Worm (Caenorhabditis elegans) whole organism, mixed stage, embryonic: Measurements from ENCODE around the gene nac-1.

Experiments
- M03D4.4 ChIP-seq: sonication (generic microtip); optimal IDR thresholded peaks from 2 replicates; lab custom pipeline; 2017; ENCODE audit warnings: mild to moderate bottlenecking, missing genetic modification characterization, missing compliant biosample characterization
- bed-3 ChIP-seq: fragments of 200-800 bp; sonication (Bioruptor generic); optimal IDR thresholded peaks from 3 replicates; lab custom pipeline; 2018; ENCODE audit warnings: mild to moderate bottlenecking, missing genetic modification characterization, moderate library complexity, missing compliant biosample characterization
- blmp-1 ChIP-seq: fragments of 150-350 bp; optimal IDR thresholded peaks from 2 replicates; lab custom pipeline; 2014; ENCODE audit warnings: missing biosample characterization, missing genetic modification characterization
- ceh-39 ChIP-seq: fragments of 150-350 bp; optimal IDR thresholded peaks from 2 replicates; lab custom pipeline; 2014; ENCODE audit warnings: missing biosample characterization, missing genetic modification characterization
- ceh-43 ChIP-seq: fragments of 200-800 bp; sonication (Bioruptor generic); optimal IDR thresholded peaks from 2 replicates; lab custom pipeline; 2018; ENCODE audit warnings: mild to moderate bottlenecking, missing genetic modification characterization, moderate library complexity, missing compliant biosample characterization
- ceh-83 ChIP-seq: fragments of 200-800 bp; sonication (Bioruptor generic); optimal IDR thresholded peaks from 2 replicates; lab custom pipeline; 2018; ENCODE audit warnings: mild to moderate bottlenecking, missing genetic modification characterization, missing compliant biosample characterization
- ces-1 ChIP-seq: fragments of 150-350 bp; optimal IDR thresholded peaks from 2 replicates; lab custom pipeline; 2014; ENCODE audit warnings: missing biosample characterization, missing genetic modification reagents, missing genetic modification characterization
- cnd-1 ChIP-seq: fragments of 200-800 bp; sonication (Bioruptor generic); optimal IDR thresholded peaks from 2 replicates; lab custom pipeline; 2018; ENCODE audit warnings: mild to moderate bottlenecking, missing genetic modification characterization, missing compliant biosample characterization
- drap-1 ChIP-seq: fragments of 200-800 bp; sonication (Bioruptor generic); optimal IDR thresholded peaks from 3 replicates; lab custom pipeline; 2018; ENCODE audit warnings: mild to moderate bottlenecking, missing genetic modification characterization, missing compliant biosample characterization
- elt-1 ChIP-seq: sonication (generic microtip); optimal IDR thresholded peaks from 2 replicates; lab custom pipeline; 2017; ENCODE audit warnings: missing genetic modification characterization, mild to moderate bottlenecking, missing compliant biosample characterization, antibody characterized with exemption, moderate library complexity, borderline replicate concordance; ENCODE audit not compliant: insufficient read depth
- elt-3 ChIP-seq: fragments of 150-350 bp; optimal IDR thresholded peaks from 2 replicates; lab custom pipeline; 2014; ENCODE audit warnings: missing biosample characterization, missing genetic modification characterization
- flh-1 ChIP-seq: fragments of 200-800 bp; sonication (Bioruptor generic); optimal IDR thresholded peaks from 2 replicates; lab custom pipeline; 2018; ENCODE audit warnings: mild to moderate bottlenecking, missing genetic modification characterization, moderate library complexity, missing compliant biosample characterization
- ham-2 ChIP-seq: fragments of 200-800 bp; sonication (Bioruptor generic); optimal IDR thresholded peaks from 2 replicates; lab custom pipeline; 2018; ENCODE audit warnings: mild to moderate bottlenecking, missing genetic modification characterization, missing compliant biosample characterization
- hlh-1 ChIP-seq: fragments of 150-350 bp; optimal IDR thresholded peaks from 2 replicates; lab custom pipeline; 2014; ENCODE audit warnings: missing biosample characterization, missing genetic modification reagents, missing genetic modification characterization
- lin-13 ChIP-seq: fragments of 150-350 bp; optimal IDR thresholded peaks from 2 replicates; lab custom pipeline; 2014; ENCODE audit warnings: missing biosample characterization, missing genetic modification characterization
- lin-32 ChIP-seq: fragments of 200-800 bp; sonication (Bioruptor generic); optimal IDR thresholded peaks from 2 replicates; lab custom pipeline; 2018; ENCODE audit warnings: mild to moderate bottlenecking, missing genetic modification characterization, missing compliant biosample characterization
- lsy-2 ChIP-seq: fragments of 150-350 bp; optimal IDR thresholded peaks from 2 replicates; lab custom pipeline; 2014; ENCODE audit warnings: missing biosample characterization, missing genetic modification characterization
- mab-5 ChIP-seq: fragments of 150-350 bp; optimal IDR thresholded peaks from 2 replicates; lab custom pipeline; 2014; ENCODE audit warnings: missing biosample characterization, missing genetic modification characterization
- mep-1 ChIP-seq: fragments of 150-350 bp; optimal IDR thresholded peaks from 2 replicates; lab custom pipeline; 2017; ENCODE audit warnings: missing biosample characterization, missing genetic modification reagents, missing genetic modification characterization, inconsistent platforms
- mls-2 ChIP-seq: sonication (generic microtip); optimal IDR thresholded peaks from 2 replicates; lab custom pipeline; 2016; ENCODE audit warnings: mild to moderate bottlenecking, missing genetic modification characterization, moderate library complexity, missing compliant biosample characterization
- nhr-12 ChIP-seq: fragments of 150-350 bp; optimal IDR thresholded peaks from 2 replicates; lab custom pipeline; 2014; ENCODE audit warnings: missing biosample characterization, missing genetic modification characterization
- nhr-2 ChIP-seq: fragments of 150-350 bp; optimal IDR thresholded peaks from 2 replicates; lab custom pipeline; 2014; ENCODE audit warnings: missing biosample characterization, missing genetic modification characterization
- nhr-237 ChIP-seq: fragments of 150-350 bp; optimal IDR thresholded peaks from 2 replicates; lab custom pipeline; 2014; ENCODE audit warnings: missing biosample characterization, missing genetic modification characterization
- nhr-28 ChIP-seq: fragments of 150-350 bp; optimal IDR thresholded peaks from 2 replicates; lab custom pipeline; 2014; ENCODE audit warnings: missing biosample characterization, missing genetic modification characterization
- nhr-76 ChIP-seq: sonication (generic microtip); optimal IDR thresholded peaks from 2 replicates; lab custom pipeline; 2017; ENCODE audit warnings: missing biosample characterization, missing genetic modification characterization
- pha-4 ChIP-seq: fragments of 150-350 bp; optimal IDR thresholded peaks from 2 replicates; lab custom pipeline; 2018; ENCODE audit warnings: missing biosample characterization, missing genetic modification reagents, missing genetic modification characterization
- sem-2 ChIP-seq: fragments of 200-800 bp; sonication (Bioruptor generic); optimal IDR thresholded peaks from 2 replicates; lab custom pipeline; 2018; ENCODE audit warnings: mild to moderate bottlenecking, missing genetic modification characterization, missing compliant biosample characterization
- snpc-4 ChIP-seq: fragments of 150-350 bp; optimal IDR thresholded peaks from 2 replicates; lab custom pipeline; 2014; ENCODE audit warnings: missing biosample characterization, missing genetic modification characterization
- sptf-1 ChIP-seq: sonication (generic microtip); optimal IDR thresholded peaks from 2 replicates; lab custom pipeline; 2017; ENCODE audit warnings: mild to moderate bottlenecking, missing genetic modification characterization, moderate library complexity, missing compliant biosample characterization
- tbx-8 ChIP-seq: fragments of 200-800 bp; sonication (Bioruptor generic); optimal IDR thresholded peaks from 2 replicates; lab custom pipeline; 2018; ENCODE audit warnings: mild to moderate bottlenecking, missing genetic modification characterization, moderate library complexity, missing compliant biosample characterization
- unc-120 ChIP-seq: sonication (generic microtip); optimal IDR thresholded peaks from 2 replicates; lab custom pipeline; 2017; ENCODE audit warnings: missing genetic modification characterization, missing compliant biosample characterization; ENCODE audit not compliant: poor library complexity, severe bottlenecking
- unc-39 ChIP-seq: fragments of 150-350 bp; optimal IDR thresholded peaks from 2 replicates; lab custom pipeline; 2014; ENCODE audit warnings: missing biosample characterization, missing genetic modification characterization
- unc-62 ChIP-seq: fragments of 150-350 bp; optimal IDR thresholded peaks from 2 replicates; lab custom pipeline; 2014; ENCODE audit warnings: missing biosample characterization, missing genetic modification reagents, missing genetic modification characterization
- zip-8 ChIP-seq: fragments of 150-350 bp; optimal IDR thresholded peaks from 2 replicates; lab custom pipeline; 2014; ENCODE audit warnings: missing biosample characterization, missing genetic modification characterization
- ztf-11 ChIP-seq: fragments of 150-350 bp; optimal IDR thresholded peaks from 2 replicates; lab custom pipeline; 2014; ENCODE audit warnings: missing biosample characterization, missing genetic modification characterization

Gene nac-1

ce11 chrX:14931443-14931842 lies 36.5 kb downstream of the nac-1 start:
- no peak for TF ChIP-seq M03D4.4 (tag; lab: Kevin White, UChicago)
- no peak for TF ChIP-seq mep-1 (tag; lab: Kevin White, UChicago)
- no peak for TF ChIP-seq elt-1
- TF ChIP-seq unc-120: no peak
- TF ChIP-seq lin-13: no peak
- TF ChIP-seq sptf-1 (tag; lab: Kevin White, UChicago): no peak
- no peak for TF ChIP-seq ham-2 (GFP tag; lab: Kevin White, UChicago)
- TF ChIP-seq lsy-2 (tag; lab: Kevin White, UChicago): no peak
- TF ChIP-seq blmp-1 (tag; lab: Kevin White, UChicago): no peak
- TF ChIP-seq hlh-1 (tag; lab: Kevin White, UChicago): no peak
- no peak for TF ChIP-seq nhr-28 (tag; lab: Kevin White, UChicago)
- no peak for TF ChIP-seq unc-62 (GFP tag; lab: Kevin White, UChicago)
- TF ChIP-seq zip-8: no peak
- TF ChIP-seq ceh-43 (GFP tag; lab: Kevin White, UChicago): no peak
- no peak for TF ChIP-seq lin-32
- no peak for TF ChIP-seq nhr-2
- no peak for TF ChIP-seq ceh-83 (GFP tag; lab: Kevin White, UChicago)
- no peak for TF ChIP-seq nhr-76 (tag; lab: Kevin White, UChicago)
- no peak for TF ChIP-seq ces-1
- no peak for TF ChIP-seq nhr-12 (tag; lab: Kevin White, UChicago)
- TF ChIP-seq, all 35 proteins: peak for 0

ce11 chrX:14938188-14938587 lies 43.2 kb downstream of the nac-1 start:
- no peak for TF ChIP-seq flh-1 (GFP tag; lab: Kevin White, UChicago)
- TF ChIP-seq ceh-83 (GFP tag; lab: Kevin White, UChicago): no peak
- TF ChIP-seq lin-13: no peak
- no peak for TF ChIP-seq lin-32
- TF ChIP-seq nhr-76 (tag; lab: Kevin White, UChicago): no peak
- no peak for TF ChIP-seq bed-3 (GFP tag; lab: Kevin White, UChicago)
- no peak for TF ChIP-seq hlh-1 (tag; lab: Kevin White, UChicago)
- no peak for TF ChIP-seq zip-8
- no peak for TF ChIP-seq ztf-11 (tag; lab: Kevin White, UChicago)
- TF ChIP-seq unc-62 (GFP tag; lab: Kevin White, UChicago): no peak
- TF ChIP-seq lsy-2 (tag; lab: Kevin White, UChicago): no peak
- no peak for TF ChIP-seq pha-4 (tag; lab: Kevin White, UChicago)
- TF ChIP-seq blmp-1 (tag; lab: Kevin White, UChicago): no peak

- TF ChIP-seq sptf-1 (tag; lab: Kevin White, UChicago) (no peak), nhr-76 (tag; lab: Kevin White, UChicago) (no peak), lsy-2 (tag; lab: Kevin White, UChicago) (no peak), ceh-83 (GFP tag; lab: Kevin White, UChicago) (no peak), pha-4 (tag; lab: Kevin White, UChicago) (no peak), blmp-1 (tag; lab: Kevin White, UChicago) (no peak), cnd-1 (tag; lab: Kevin White, UChicago) (no peak), mls-2 (tag; lab: Kevin White, UChicago) (no peak), unc-120 (no peak), elt-1 (no peak), M03D4.4 (tag; lab: Kevin White, UChicago) (no peak), ham-2 (GFP tag; lab: Kevin White, UChicago) (no peak), zip-8 (no peak), mab-5 (tag; lab: Kevin White, UChicago) (no peak), nhr-2 (no peak), nhr-12 (tag; lab: Kevin White, UChicago) (no peak), drap-1 (GFP tag; lab: Kevin White, UChicago) (no peak), unc-39 (no peak), sem-2 (GFP tag; lab: Kevin White, UChicago) (no peak), ceh-39 (tag; lab: Kevin White, UChicago) (no peak)
These were observed 51.2 kb downstream of the nac-1 start, which contains the start of gene mrp-5 for ce11 chrX:14946217-14946463. mrp-5 (minus strand) TSS chrX:14946317.

ce11 chrX:14946464-14947354 lies 51.8 kb downstream of the nac-1 start:
- TF ChIP-seq ztf-11 (tag; lab: Kevin White, UChicago) (no peak), bed-3 (GFP tag; lab: Kevin White, UChicago) (no peak), M03D4.4 (tag; lab: Kevin White, UChicago) (no peak), flh-1 (GFP tag; lab: Kevin White, UChicago) (no peak), cnd-1 (tag; lab: Kevin White, UChicago) (peak; percentile 48), elt-1 (no peak), nhr-237 (no peak), drap-1 (GFP tag; lab: Kevin White, UChicago) (no peak), elt-3 (tag; lab: Kevin White, UChicago) (no peak), ceh-43 (GFP tag; lab: Kevin White, UChicago) (no peak), lsy-2 (tag; lab: Kevin White, UChicago) (no peak), nhr-12 (tag; lab: Kevin White, UChicago) (no peak), ces-1 (no peak), hlh-1 (tag; lab: Kevin White, UChicago) (peak; percentile 84), nhr-28 (tag; lab: Kevin White, UChicago) (no peak), lin-32 (peak; percentile 44), tbx-8 (no peak), ceh-39 (tag; lab: Kevin White, UChicago) (no peak), unc-39 (no peak), sptf-1 (tag; lab: Kevin White, UChicago) (peak; percentile 12), ham-2 (GFP tag; lab: Kevin White, UChicago) (peak; percentile 4), pha-4 (tag; lab: Kevin White, UChicago) (no peak), blmp-1 (tag; lab: Kevin White, UChicago) (no peak), mls-2 (tag; lab: Kevin White, UChicago) (no peak), ceh-83 (GFP tag; lab: Kevin White, UChicago) (no peak), sem-2 (GFP tag; lab: Kevin White, UChicago) (no peak), unc-62 (GFP tag; lab: Kevin White, UChicago) (no peak), unc-120 (no peak), nhr-76 (tag; lab: Kevin White, UChicago) (no peak), lin-13 (peak; percentile 53), zip-8 (no peak), mep-1 (tag; lab: Kevin White, UChicago) (no peak), nhr-2 (peak; percentile 45), snpc-4 (tag; lab: Kevin White, UChicago) (no peak)
